Worm (Caenorhabditis elegans): ENCODE results near the gene F46G11.6.
A peak's percentile ranks its signal among the peaks of the same experiment; 100 is the strongest.

Gene F46G11.6

DNA sequence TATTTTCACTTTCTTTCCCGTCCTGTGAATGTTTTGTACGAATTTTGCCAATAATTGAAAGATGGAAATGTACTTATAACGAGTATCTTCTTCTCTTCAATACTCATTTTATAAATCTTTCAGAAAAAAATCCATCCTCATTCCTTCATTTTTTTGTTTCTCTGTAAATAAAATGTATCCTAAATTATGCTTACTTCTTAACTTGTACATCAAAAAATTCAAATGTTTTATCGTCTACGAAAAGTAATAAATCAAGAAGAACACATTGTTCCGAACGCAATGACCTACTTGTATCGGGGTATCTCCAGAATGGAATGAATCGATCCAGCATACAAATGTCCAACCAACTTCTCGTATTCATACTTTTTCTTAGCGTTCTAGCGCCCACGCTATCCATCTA, at the start of gene F46G11.6:
Gene F46G11.6 (plus strand): TSS at position 301 of the 400 bp plus-strand sequence.
- no peak for TF ChIP-seq hlh-30 (tag; optimal IDR thresholded peaks at IDR 0.05; ENCODE audit: insufficient read depth)
- no peak for TF ChIP-seq unc-55 (GFP tag; optimal IDR thresholded peaks at IDR 0.05)
- TF ChIP-seq hlh-13 (GFP tag; optimal IDR thresholded peaks at IDR 0.05) = no peak
- TF ChIP-seq gmeb-2 (tag; optimal IDR thresholded peaks at IDR 0.05) = no peak
- TF ChIP-seq nhr-11 (tag; optimal IDR thresholded peaks at IDR 0.05) = no peak

DNA sequence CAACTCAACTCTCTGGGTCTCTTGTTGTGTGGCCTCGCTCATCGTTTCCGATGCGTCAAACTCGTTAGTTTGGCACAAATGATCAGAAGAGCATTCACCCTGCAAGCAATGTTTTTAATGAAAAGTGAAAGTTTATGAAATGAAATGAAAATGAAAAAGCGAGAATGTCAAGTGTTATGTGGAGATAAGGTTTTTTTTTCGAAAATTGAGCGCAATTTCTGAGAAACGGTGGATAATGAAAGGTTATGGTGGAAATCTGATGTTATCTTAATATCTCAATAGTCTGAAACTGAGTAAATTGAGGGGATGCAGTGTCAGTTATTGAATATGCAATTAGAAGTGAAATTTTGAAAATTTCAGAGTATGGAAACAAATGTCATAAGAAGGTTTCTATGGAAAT, 43.1 kb upstream of the F46G11.6 start, which contains the start of gene gnrr-4:
Gene gnrr-4 (minus strand): TSS at position 101 of the 400 bp plus-strand sequence.
- TF ChIP-seq nhr-11 (tag; optimal IDR thresholded peaks at IDR 0.05) (no peak), hlh-13 (GFP tag; optimal IDR thresholded peaks at IDR 0.05) (no peak), ztf-16 (tag; optimal IDR thresholded peaks at IDR 0.05) (no peak), rnt-1 (tag; optimal IDR thresholded peaks at IDR 0.05) (no peak)

ce11 chrX:5746665-5747064, 39.6 kb upstream of the F46G11.6 start:
- TF ChIP-seq tbx-7 (tag; optimal IDR thresholded peaks at IDR 0.05) (no peak), unc-55 (GFP tag; optimal IDR thresholded peaks at IDR 0.05) (peak; percentile 43)

DNA sequence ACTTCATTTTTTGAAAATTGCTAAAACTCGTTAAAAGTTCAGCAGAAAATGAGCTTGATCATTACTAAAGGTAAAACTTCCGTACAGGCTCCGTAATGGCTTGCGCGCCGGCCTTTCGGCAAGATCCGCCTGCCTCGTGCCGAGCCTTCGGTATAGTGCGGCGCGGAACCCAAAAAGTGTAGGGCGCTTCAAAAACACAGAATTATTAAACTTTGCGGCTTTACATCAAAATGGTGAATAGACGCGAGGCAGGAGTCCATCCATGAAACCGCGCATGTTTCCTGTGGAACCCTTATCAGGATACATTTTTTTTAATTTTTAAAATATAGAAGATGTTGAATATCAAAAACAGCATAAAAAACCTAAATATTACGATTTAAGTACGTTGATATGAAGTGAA, 33.2 kb upstream of the F46G11.6 start:
- TF ChIP-seq ahr-1 (tag; optimal IDR thresholded peaks at IDR 0.05) (no peak), lin-11 (tag; optimal IDR thresholded peaks at IDR 0.05) (no peak), pat-9 (tag; optimal IDR thresholded peaks at IDR 0.05) (no peak), pqm-1 (tag; optimal IDR thresholded peaks at IDR 0.05) (no peak), zip-5 (tag; optimal IDR thresholded peaks at IDR 0.05) (no peak), ceh-31 (tag; optimal IDR thresholded peaks at IDR 0.05) (no peak), unc-55 (GFP tag; optimal IDR thresholded peaks at IDR 0.05) (no peak), ceh-14 (tag; optimal IDR thresholded peaks at IDR 0.05) (no peak), unc-86 (tag; optimal IDR thresholded peaks at IDR 0.05) (no peak), elt-4 (tag; optimal IDR thresholded peaks at IDR 0.05) (no peak), K09A11.1 (tag; optimal IDR thresholded peaks at IDR 0.05; ENCODE audit: insufficient read depth) (no peak), nhr-11 (tag; optimal IDR thresholded peaks at IDR 0.05) (no peak), ceh-9 (tag; optimal IDR thresholded peaks at IDR 0.05) (no peak)

ce11 chrX:5763292-5763691, 23.0 kb upstream of the F46G11.6 start, which contains the start of gene tag-294:
Gene tag-294, minus strand, starts transcription at chrX:5763392.
- TF ChIP-seq unc-42 (tag; optimal IDR thresholded peaks at IDR 0.05) (no peak), C38D4.7 (GFP tag; optimal IDR thresholded peaks at IDR 0.05) (no peak), fkh-6 (tag; optimal IDR thresholded peaks at IDR 0.05) (no peak), npax-4 (tag; optimal IDR thresholded peaks at IDR 0.05) (no peak), unc-55 (GFP tag; optimal IDR thresholded peaks at IDR 0.05) (no peak), hlh-15 (tag; optimal IDR thresholded peaks at IDR 0.05) (no peak), K02D7.2 (tag; optimal IDR thresholded peaks at IDR 0.05) (no peak), gmeb-2 (tag; optimal IDR thresholded peaks at IDR 0.05) (no peak), ceh-24 (tag; optimal IDR thresholded peaks at IDR 0.05) (no peak), ttx-3 (tag; optimal IDR thresholded peaks at IDR 0.05) (no peak), hlh-8 (tag; optimal IDR thresholded peaks at IDR 0.05) (no peak), pqm-1 (tag; optimal IDR thresholded peaks at IDR 0.05) (no peak)

ce11 chrX:5763904-5764303, 22.4 kb upstream of the F46G11.6 start:
- no peak for TF ChIP-seq lin-11 (tag; optimal IDR thresholded peaks at IDR 0.05)
- peak; percentile 48 for TF ChIP-seq syd-9 (tag; optimal IDR thresholded peaks at IDR 0.05)
- TF ChIP-seq tbx-7 (tag; optimal IDR thresholded peaks at IDR 0.05) = no peak
- TF ChIP-seq C38D4.7 (GFP tag; optimal IDR thresholded peaks at IDR 0.05) = no peak
- no peak for TF ChIP-seq elt-4 (tag; optimal IDR thresholded peaks at IDR 0.05)
- TF ChIP-seq tbx-2 (tag; optimal IDR thresholded peaks at IDR 0.05) = peak; percentile 87
- no peak for TF ChIP-seq fkh-10 (GFP tag; optimal IDR thresholded peaks at IDR 0.05)
- TF ChIP-seq eyg-1 (tag; optimal IDR thresholded peaks at IDR 0.05) = no peak
- TF ChIP-seq nhr-11 (tag; optimal IDR thresholded peaks at IDR 0.05) = no peak
- peak; percentile 20 for TF ChIP-seq dve-1 (tag; optimal IDR thresholded peaks at IDR 0.05)
- peak; percentile 66 for TF ChIP-seq nfya-1 (tag; optimal IDR thresholded peaks at IDR 0.05)
- TF ChIP-seq pat-9 (tag; optimal IDR thresholded peaks at IDR 0.05) = no peak
- TF ChIP-seq pha-2 (tag; optimal IDR thresholded peaks at IDR 0.05) = no peak
- TF ChIP-seq ttx-3 (tag; optimal IDR thresholded peaks at IDR 0.05) = no peak
- TF ChIP-seq pqm-1 (tag; optimal IDR thresholded peaks at IDR 0.05) = no peak
- no peak for TF ChIP-seq ceh-30 (tag; optimal IDR thresholded peaks at IDR 0.05)
- TF ChIP-seq fax-1 (tag; optimal IDR thresholded peaks at IDR 0.05) = no peak
- no peak for TF ChIP-seq ztf-16 (tag; optimal IDR thresholded peaks at IDR 0.05)
- no peak for TF ChIP-seq hlh-8 (tag; optimal IDR thresholded peaks at IDR 0.05)
- TF ChIP-seq rnt-1 (tag; optimal IDR thresholded peaks at IDR 0.05) = no peak
- TF ChIP-seq odd-2 (tag; optimal IDR thresholded peaks at IDR 0.05) = no peak
- TF ChIP-seq C08G9.2 (tag; optimal IDR thresholded peaks at IDR 0.05) = peak; percentile 48
- peak; percentile 45 for TF ChIP-seq fkh-6 (tag; optimal IDR thresholded peaks at IDR 0.05)
- no peak for TF ChIP-seq hlh-6 (tag; optimal IDR thresholded peaks at IDR 0.05)
- TF ChIP-seq mec-3 (tag; optimal IDR thresholded peaks at IDR 0.05; ENCODE audit: borderline replicate concordance) = peak; percentile 56
